Fruit fly (Drosophila melanogaster) whole organism, embryonic: Measurements from ENCODE around the gene Sirup.

Source experiments
- C15 ChIP-seq: fragments of 200-800 bp; sonication (Bioruptor generic); IDR thresholded peaks from 3 replicates; pipeline ENCODE4 v1.3.6; 2022; ENCODE audit warnings: missing biosample characterization, missing genetic modification characterization
- CG10267 ChIP-seq: fragments of 200-800 bp; sonication (Bioruptor generic); optimal IDR thresholded peaks from 2 replicates; lab custom pipeline; 2018; ENCODE audit warnings: missing biosample characterization, mild to moderate bottlenecking, missing genetic modification characterization, moderate library complexity
- CG11695 ChIP-seq: fragments of 200-800 bp; sonication (Bioruptor generic); IDR thresholded peaks from 3 replicates; pipeline ENCODE4 v1.3.6; 2022; ENCODE audit warnings: missing biosample characterization, missing genetic modification characterization
- CG11723 ChIP-seq: fragments of 200-800 bp; sonication (Bioruptor generic); optimal IDR thresholded peaks from 2 replicates; lab custom pipeline; 2017; ENCODE audit warnings: missing biosample characterization, mild to moderate bottlenecking, missing genetic modification characterization
- CG12104 ChIP-seq: fragments of 200-800 bp; sonication (Bioruptor generic); optimal IDR thresholded peaks from 3 replicates; lab custom pipeline; 2016; ENCODE audit warnings: missing biosample characterization, missing genetic modification characterization
- CG14710 ChIP-seq: fragments of 200-800 bp; sonication (Bioruptor generic); optimal IDR thresholded peaks from 3 replicates; lab custom pipeline; 2019; ENCODE audit warnings: missing biosample characterization, mild to moderate bottlenecking, missing genetic modification characterization, moderate library complexity
- CG15269 ChIP-seq: fragments of 200-800 bp; sonication (Bioruptor generic); optimal IDR thresholded peaks from 2 replicates; lab custom pipeline; 2018; ENCODE audit warnings: missing biosample characterization, mild to moderate bottlenecking, missing genetic modification characterization, moderate library complexity
- CG15479 ChIP-seq: fragments of 200-800 bp; sonication (Bioruptor generic); optimal IDR thresholded peaks from 3 replicates; lab custom pipeline; 2019; ENCODE audit warnings: missing biosample characterization, mild to moderate bottlenecking, missing genetic modification characterization, moderate library complexity
- CG15696 ChIP-seq: fragments of 200-800 bp; sonication (Bioruptor generic); optimal IDR thresholded peaks from 2 replicates; lab custom pipeline; 2019; ENCODE audit warnings: missing biosample characterization, mild to moderate bottlenecking, missing genetic modification characterization, moderate library complexity
- CG1647 ChIP-seq: fragments of 200-800 bp; sonication (Bioruptor generic); optimal IDR thresholded peaks from 3 replicates; lab custom pipeline; 2016; ENCODE audit warnings: missing biosample characterization, missing genetic modification characterization
- CG16779 ChIP-seq: fragments of 200-800 bp; sonication (Bioruptor generic); IDR thresholded peaks from 2 replicates; pipeline ENCODE4 v1.3.6; 2022; ENCODE audit warnings: missing biosample characterization, missing genetic modification characterization
- CG17385 ChIP-seq: fragments of 200-800 bp; sonication (Bioruptor generic); optimal IDR thresholded peaks from 3 replicates; lab custom pipeline; 2018; ENCODE audit warnings: missing biosample characterization, mild to moderate bottlenecking, missing genetic modification characterization
- CG2116 ChIP-seq: fragments of 200-800 bp; sonication (Bioruptor generic); optimal IDR thresholded peaks from 3 replicates; lab custom pipeline; 2018; ENCODE audit warnings: missing biosample characterization, mild to moderate bottlenecking, missing genetic modification characterization
- CG2202 ChIP-seq: fragments of 200-800 bp; sonication (Bioruptor generic); optimal IDR thresholded peaks from 2 replicates; lab custom pipeline; 2018; ENCODE audit warnings: missing biosample characterization, mild to moderate bottlenecking, missing genetic modification characterization
- CG30020 ChIP-seq: fragments of 200-800 bp; optimal IDR thresholded peaks from 2 replicates; lab custom pipeline; 2019; ENCODE audit warnings: missing biosample characterization, mild to moderate bottlenecking, missing genetic modification characterization, moderate library complexity
- CG34224 ChIP-seq: fragments of 200-800 bp; sonication (Bioruptor generic); IDR thresholded peaks from 3 replicates; pipeline ENCODE4 v1.3.6; 2022; ENCODE audit warnings: missing biosample characterization, missing genetic modification characterization; ENCODE audit not compliant: partially characterized antibody
- CG43689 ChIP-seq: fragments of 200-800 bp; sonication (Bioruptor generic); IDR thresholded peaks from 2 replicates; pipeline ENCODE4 v1.3.6; 2022; ENCODE audit warnings: missing biosample characterization, missing genetic modification characterization
- CG4424 ChIP-seq: fragments of 200-800 bp; sonication (Bioruptor generic); optimal IDR thresholded peaks from 3 replicates; lab custom pipeline; 2016; ENCODE audit warnings: missing biosample characterization, missing genetic modification characterization
- CG7556 ChIP-seq: fragments of 200-800 bp; sonication (Bioruptor generic); optimal IDR thresholded peaks from 2 replicates; lab custom pipeline; 2017; ENCODE audit warnings: missing biosample characterization, mild to moderate bottlenecking, missing genetic modification characterization
- CG7987 ChIP-seq: fragments of 200-800 bp; sonication (Bioruptor generic); optimal IDR thresholded peaks from 2 replicates; lab custom pipeline; 2018; ENCODE audit warnings: missing biosample characterization, mild to moderate bottlenecking, missing genetic modification characterization, moderate library complexity
- CkIIα-i1 ChIP-seq: fragments of 200-800 bp; sonication (Bioruptor generic); IDR thresholded peaks from 2 replicates; pipeline ENCODE4 v1.3.6; 2022; ENCODE audit warnings: missing biosample characterization, missing genetic modification characterization
- Dbx ChIP-seq: fragments of 200-800 bp; sonication (Bioruptor generic); IDR thresholded peaks from 3 replicates; pipeline ENCODE4 v1.3.6; 2022; ENCODE audit warnings: missing biosample characterization, missing genetic modification characterization
- Dek ChIP-seq: fragments of 200-800 bp; sonication (Bioruptor generic); optimal IDR thresholded peaks from 3 replicates; lab custom pipeline; 2019; ENCODE audit warnings: missing biosample characterization, mild to moderate bottlenecking, missing genetic modification characterization, moderate library complexity
- Gug ChIP-seq: fragments of 200-800 bp; sonication (Bioruptor generic); IDR thresholded peaks from 4 replicates; pipeline ENCODE4 v1.3.6; 2022; ENCODE audit warnings: missing biosample characterization, missing genetic modification characterization
- H2.0 ChIP-seq: fragments of 200-800 bp; sonication (Bioruptor generic); IDR thresholded peaks from 2 replicates; pipeline ENCODE4 v1.3.6; 2022; ENCODE audit warnings: missing biosample characterization, missing genetic modification characterization
- HLH54F ChIP-seq: fragments of 200-800 bp; sonication (Bioruptor generic); optimal IDR thresholded peaks from 3 replicates; lab custom pipeline; 2016; ENCODE audit warnings: missing biosample characterization, missing genetic modification characterization
- HmgD ChIP-seq: fragments of 200-800 bp; sonication (Bioruptor generic); optimal IDR thresholded peaks from 3 replicates; lab custom pipeline; 2016; ENCODE audit warnings: missing biosample characterization, missing genetic modification characterization
- Hr51 ChIP-seq, 2 experiments: fragments of 200-800 bp; sonication (Bioruptor generic); optimal IDR thresholded peaks; 2 replicates in 1 of 2; 3 replicates in 1 of 2; lab custom pipeline; 2016 to 2018; ENCODE audit warnings: missing biosample characterization in 2 of 2, missing genetic modification characterization in 2 of 2, mild to moderate bottlenecking in 1 of 2, moderate library complexity in 1 of 2
- Hr78 ChIP-seq, 2 experiments: fragments of 200-800 bp in 1 of 2; fragments of >200 bp in 1 of 2; sonication (Bioruptor generic) in 1 of 2; optimal IDR thresholded peaks; 2 replicates each; lab custom pipeline; 2017 to 2019; ENCODE audit warnings: missing biosample characterization in 2 of 2, missing genetic modification characterization in 2 of 2, mild to moderate bottlenecking in 1 of 2, moderate library complexity in 1 of 2
- Kr ChIP-seq: fragments of 200-800 bp; sonication (Bioruptor generic); optimal IDR thresholded peaks from 2 replicates; lab custom pipeline; 2017; ENCODE audit warnings: missing biosample characterization, mild to moderate bottlenecking, missing genetic modification characterization
- MESR4 ChIP-seq: fragments of 200-800 bp; sonication (Bioruptor generic); optimal IDR thresholded peaks from 2 replicates; lab custom pipeline; 2018; ENCODE audit warnings: missing biosample characterization, mild to moderate bottlenecking, missing genetic modification characterization, moderate library complexity
- Myb ChIP-seq: fragments of 200-800 bp; sonication (Bioruptor generic); optimal IDR thresholded peaks from 2 replicates; lab custom pipeline; 2016; ENCODE audit warnings: missing biosample characterization, missing genetic modification characterization
- Oli ChIP-seq: fragments of 200-800 bp; sonication (Bioruptor generic); optimal IDR thresholded peaks from 2 replicates; lab custom pipeline; 2018; ENCODE audit warnings: missing biosample characterization, mild to moderate bottlenecking, missing genetic modification characterization, moderate library complexity
- Sry-δ ChIP-seq: fragments of 200-800 bp; sonication (Bioruptor generic); optimal IDR thresholded peaks from 2 replicates; lab custom pipeline; 2016; ENCODE audit warnings: missing biosample characterization, missing genetic modification characterization
- Xrp1 ChIP-seq: fragments of 200-800 bp; sonication (Bioruptor generic); IDR thresholded peaks from 2 replicates; pipeline ENCODE4 v1.3.6; 2022; ENCODE audit warnings: missing biosample characterization, missing genetic modification characterization
- cas ChIP-seq: fragments of 200-800 bp; sonication (Bioruptor generic); IDR thresholded peaks from 2 replicates; pipeline ENCODE4 v1.3.6; 2022; ENCODE audit warnings: missing biosample characterization, missing genetic modification characterization
- crp ChIP-seq, 2 experiments: fragments of 200-800 bp; sonication (Bioruptor generic); optimal IDR thresholded peaks; 2 replicates in 1 of 2; 3 replicates in 1 of 2; lab custom pipeline; 2017; ENCODE audit warnings: missing biosample characterization in 2 of 2, missing genetic modification characterization in 2 of 2, mild to moderate bottlenecking in 1 of 2, moderate library complexity in 1 of 2
- eve ChIP-seq, 2 experiments: fragments of >200 bp; optimal IDR thresholded peaks; 2 replicates each; lab custom pipeline; 2017; ENCODE audit warnings: missing biosample characterization in 2 of 2, missing genetic modification characterization in 2 of 2
- gro ChIP-seq: fragments of 200-800 bp; sonication (Bioruptor generic); optimal IDR thresholded peaks from 2 replicates; lab custom pipeline; 2016; ENCODE audit warnings: missing biosample characterization, missing genetic modification characterization
- inv ChIP-seq: fragments of 200-800 bp; sonication (Bioruptor generic); IDR thresholded peaks from 2 replicates; pipeline ENCODE4 v1.3.6; 2022; ENCODE audit warnings: missing biosample characterization, missing genetic modification characterization; ENCODE audit not compliant: partially characterized antibody
- klu ChIP-seq: fragments of 200-800 bp; sonication (Bioruptor generic); IDR thresholded peaks from 2 replicates; pipeline ENCODE4 v1.3.6; 2022; ENCODE audit warnings: missing biosample characterization, missing genetic modification characterization
- oc ChIP-seq: fragments of 200-800 bp; sonication (Bioruptor generic); optimal IDR thresholded peaks from 2 replicates; lab custom pipeline; 2018; ENCODE audit warnings: missing biosample characterization, mild to moderate bottlenecking, missing genetic modification characterization, moderate library complexity
- otp ChIP-seq: fragments of 200-800 bp; sonication (Bioruptor generic); IDR thresholded peaks from 3 replicates; pipeline ENCODE4, ENCODE4 v1.3.6; 2022; ENCODE audit warnings: missing biosample characterization, missing genetic modification characterization
- pb ChIP-seq: fragments of 200-800 bp; sonication (Bioruptor generic); optimal IDR thresholded peaks from 3 replicates; lab custom pipeline; 2016; ENCODE audit warnings: missing biosample characterization, missing genetic modification characterization
- prd ChIP-seq, 3 experiments: fragments of >200 bp in 2 of 3; fragments of 200-800 bp in 1 of 3; sonication (Bioruptor generic) in 1 of 3; optimal IDR thresholded peaks in 2 of 3; IDR thresholded peaks in 1 of 3; 2 replicates in 2 of 3; 3 replicates in 1 of 3; pipeline versions ENCODE4 v1.3.6 to Lab custom; 2017 to 2022; ENCODE audit warnings: missing biosample characterization in 1 of 3, missing genetic modification characterization in 1 of 3
- rib ChIP-seq: fragments of 200-800 bp; sonication (Bioruptor generic); IDR thresholded peaks from 2 replicates; pipeline ENCODE4 v1.3.6; 2022; ENCODE audit warnings: missing biosample characterization, missing genetic modification characterization
- tin ChIP-seq: fragments of 200-800 bp; sonication (Bioruptor generic); optimal IDR thresholded peaks from 3 replicates; lab custom pipeline; 2016; ENCODE audit warnings: missing biosample characterization, missing genetic modification characterization
- twi ChIP-seq: fragments of 200-800 bp; optimal IDR thresholded peaks from 2 replicates; lab custom pipeline; 2019; ENCODE audit warnings: missing biosample characterization, mild to moderate bottlenecking, missing genetic modification characterization, moderate library complexity
- zfh1 ChIP-seq: fragments of 200-800 bp; sonication (Bioruptor generic); IDR thresholded peaks from 3 replicates; pipeline ENCODE4 v1.3.6; 2022; ENCODE audit warnings: missing biosample characterization, missing genetic modification characterization

The Sirup gene

DNA sequence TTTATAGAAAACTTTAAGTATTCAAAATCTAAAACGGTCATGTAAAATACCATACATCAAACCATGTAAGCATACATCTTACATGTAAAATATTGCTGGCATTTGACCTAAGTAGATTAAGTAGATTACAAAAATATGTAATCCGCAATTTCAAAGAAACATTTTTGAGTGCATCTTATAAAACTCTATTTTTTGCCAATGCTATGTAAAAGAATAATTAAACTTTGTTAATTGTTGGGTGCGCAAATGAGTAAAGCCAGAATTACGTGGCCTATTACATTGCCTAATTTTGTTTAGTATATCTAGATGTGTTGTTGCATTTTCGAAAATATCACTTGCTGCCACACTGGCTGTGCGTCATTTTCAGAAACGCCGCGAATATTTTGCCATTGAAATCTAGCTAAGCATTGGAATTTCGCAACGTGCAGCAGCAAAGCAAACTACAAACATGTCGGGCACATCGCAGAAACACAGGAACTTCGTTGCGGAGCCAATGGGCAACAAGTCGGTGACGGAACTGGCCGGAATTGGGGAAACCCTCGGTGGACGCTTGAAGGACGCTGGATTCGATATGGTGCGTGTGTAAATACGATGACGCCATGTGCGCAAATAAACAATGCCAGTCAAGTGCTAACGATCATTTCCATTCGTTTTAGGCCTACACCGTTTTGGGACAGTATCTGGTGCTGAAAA, 30.6 kb downstream of the Sirup start, which contains the start of gene baf (continued):
- TF ChIP-seq Kr (no peak), zfh1 (0 out of 3 replicates have a peak, but pooled peaks have one; percentile 22), pb (GFP tag; lab: Kevin White, UChicago) (no peak), Sry-δ (GFP tag; lab: Kevin White, UChicago) (no peak), Xrp1 (GFP tag; lab: Robert Waterston, UW) (no peak), Hr78 (GFP tag; optimal IDR thresholded peaks at IDR 0.05; lab: Kevin White, UChicago) (no peak), MESR4 (GFP tag; lab: Kevin White, UChicago) (peak; percentile 71), CG11695 (0 out of 3 replicates have a peak, but pooled peaks have one; percentile 28), HmgD (GFP tag; lab: Kevin White, UChicago) (no peak), otp (GFP tag; lab: Robert Waterston, UW) (no peak), oc (no peak), CG17385 (GFP tag; lab: Kevin White, UChicago) (no peak), HLH54F (GFP tag; lab: Kevin White, UChicago) (no peak), CG10267 (tag; lab: Kevin White, UChicago) (peak; percentile 26), CG7556 (GFP tag; lab: Kevin White, UChicago) (no peak), H2.0 (GFP tag; lab: Robert Waterston, UW) (no peak), CG15269 (tag; lab: Kevin White, UChicago) (no peak), CG2202 (tag; lab: Kevin White, UChicago) (no peak), gro (no peak), CkIIα-i1 (GFP tag; lab: Robert Waterston, UW) (no peak), prd (optimal IDR thresholded peaks at IDR 0.05; lab: Kevin White, UChicago) (no peak), prd (GFP tag; IDR thresholded peaks at IDR 0.05; lab: Robert Waterston, UW) (no peak), rib (peak; percentile 52; the same call in 1 of the 2 replicates), twi (tag; lab: Kevin White, UChicago) (no peak), CG15479 (GFP tag; lab: Kevin White, UChicago) (peak; percentile 47), eve (GFP tag; optimal IDR thresholded peaks at IDR 0.05; lab: Kevin White, UChicago) (no peak), CG2116 (GFP tag; lab: Kevin White, UChicago) (no peak), C15 (no peak), CG30020 (tag; lab: Kevin White, UChicago) (peak; percentile 1), CG11723 (no peak), Dek (tag; lab: Kevin White, UChicago) (no peak), tin (no peak), klu (GFP tag; lab: Robert Waterston, UW) (no peak), CG34224 (GFP tag; lab: Robert Waterston, UW) (peak; percentile 22; the same call in 2 of the 3 replicates), CG1647 (GFP tag; lab: Kevin White, UChicago) (no peak), Gug (GFP tag; lab: Robert Waterston, UW) (no peak), CG43689 (GFP tag; lab: Robert Waterston, UW) (no peak), CG16779 (GFP tag; lab: Robert Waterston, UW) (no peak), inv (GFP tag; lab: Robert Waterston, UW) (0 out of 2 replicates have a peak, but pooled peaks have one; percentile 35), Dbx (GFP tag; lab: Robert Waterston, UW) (no peak), Hr51 (GFP tag; optimal IDR thresholded peaks at IDR 0.05; lab: Kevin White, UChicago) (no peak), CG15696 (tag; lab: Kevin White, UChicago) (no peak), crp (GFP tag; optimal IDR thresholded peaks at IDR 0.05; lab: Kevin White, UChicago) (no peak), Oli (no peak), CG14710 (peak; percentile 40), CG4424 (GFP tag; lab: Kevin White, UChicago) (no peak), CG7987 (no peak), cas (no peak), Myb (GFP tag; lab: Kevin White, UChicago) (peak; percentile 90), CG12104 (GFP tag; lab: Kevin White, UChicago) (no peak)
